Worm (Caenorhabditis elegans): Measurements from ENCODE around the gene dgk-2.
A peak's percentile ranks its signal among the peaks of the same experiment; 100 is the strongest.

dgk-2 gene

DNA sequence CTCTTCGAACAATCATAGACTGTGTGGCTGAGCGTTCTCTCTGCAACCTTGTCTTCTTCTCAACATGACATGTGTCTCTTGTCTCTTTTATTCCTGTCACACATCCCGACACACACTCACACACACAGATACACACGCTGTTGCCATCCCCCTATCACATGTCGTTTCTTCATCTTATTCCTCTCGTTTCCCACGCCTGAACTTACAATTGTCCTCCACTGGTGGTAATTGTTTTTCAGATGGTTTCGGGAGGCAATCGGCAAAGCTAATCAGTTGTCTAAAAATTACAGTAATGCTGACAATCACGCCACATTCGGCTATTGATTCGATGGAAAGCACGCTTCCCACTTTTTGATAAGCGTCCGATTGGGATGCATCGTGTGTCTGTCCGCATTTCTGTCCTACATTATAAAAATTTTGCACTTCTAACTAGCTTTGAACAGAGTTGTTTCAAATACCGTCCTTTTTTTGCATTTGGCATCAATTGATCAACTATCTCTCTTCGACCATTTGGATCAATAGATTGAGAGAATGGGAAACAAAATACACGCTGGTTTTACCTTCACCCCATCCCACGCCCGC, 28.1 kb upstream of the dgk-2 start, which contains the start of gene nhr-35:
Gene nhr-35, plus strand, starts transcription at position 532 of the 582 bp plus-strand sequence.
- no peak for TF ChIP-seq hnd-1 (tag; optimal IDR thresholded peaks at IDR 0.05)
- TF ChIP-seq hmg-4 (GFP tag; optimal IDR thresholded peaks at IDR 0.05), result peak; percentile 19

DNA sequence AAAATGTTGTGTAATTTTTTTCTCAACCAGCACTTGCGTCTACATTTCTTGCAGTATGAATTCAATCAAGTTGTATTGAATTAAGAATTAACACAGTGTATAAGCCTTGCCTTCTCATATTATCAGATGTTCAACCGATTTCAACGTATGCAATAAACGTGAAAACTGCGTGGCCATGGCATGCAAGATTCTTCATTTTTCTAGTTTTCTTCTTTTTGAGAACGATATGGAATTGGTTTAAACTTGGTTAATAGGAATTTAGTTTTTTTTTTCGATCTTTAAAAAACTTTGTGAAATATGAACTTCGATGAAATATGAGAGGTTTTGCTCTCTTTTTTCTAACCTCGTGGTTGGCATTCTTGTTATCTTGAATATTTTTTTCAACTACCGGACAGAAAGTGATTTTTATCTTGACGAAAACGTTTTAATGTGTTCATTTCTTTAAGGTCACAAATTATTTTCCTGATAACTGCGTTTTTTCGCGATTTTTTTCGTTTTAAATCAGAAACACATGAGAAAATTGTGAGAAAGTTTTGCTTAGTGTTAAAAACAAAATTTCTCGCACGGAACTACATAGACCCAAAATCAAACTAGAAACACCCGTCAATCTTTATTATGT, 26.3 kb upstream of the dgk-2 start:
- TF ChIP-seq hmbx-1 (tag; optimal IDR thresholded peaks at IDR 0.05) (no peak), pes-1 (GFP tag; IDR thresholded peaks at IDR 0.05) (no peak)

DNA sequence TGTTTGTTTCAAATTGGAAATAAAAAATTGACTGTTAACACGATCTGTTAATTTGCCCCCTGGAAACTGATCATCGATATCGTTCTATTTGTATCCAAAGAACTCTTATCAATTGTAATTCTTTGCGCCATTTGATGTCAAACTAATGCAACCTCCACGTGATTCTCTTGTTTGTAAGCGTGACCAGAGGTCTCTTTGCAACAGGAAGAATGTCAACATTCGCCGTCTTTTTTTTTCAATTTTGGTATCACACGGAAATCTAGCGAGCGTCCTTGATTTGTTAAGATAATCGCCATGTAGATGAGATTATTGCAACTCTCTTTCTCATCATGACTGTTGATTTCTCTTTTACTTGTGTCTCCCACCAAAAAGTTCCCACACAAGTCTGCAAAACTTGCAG, 24.7 kb upstream of the dgk-2 start:
- TF ChIP-seq hnd-1 (tag; optimal IDR thresholded peaks at IDR 0.05) (no peak), ama-1 (optimal IDR thresholded peaks at IDR 0.05) (no peak), pes-1 (GFP tag; IDR thresholded peaks at IDR 0.05) (no peak), flt-1 (GFP tag; IDR thresholded peaks at IDR 0.05) (no peak), ets-7 (tag; optimal IDR thresholded peaks at IDR 0.05) (no peak), aly-1 (tag; optimal IDR thresholded peaks at IDR 0.05) (no peak), ceh-13 (GFP tag; optimal IDR thresholded peaks at IDR 0.05) (no peak), sea-1 (GFP tag; conservative IDR thresholded peaks at IDR 0.05) (no peak), scrt-1 (GFP tag; IDR thresholded peaks at IDR 0.05) (no peak), tbx-11 (GFP tag; IDR thresholded peaks at IDR 0.05) (no peak), ceh-36 (tag; optimal IDR thresholded peaks at IDR 0.05) (no peak), tra-4 (tag; optimal IDR thresholded peaks at IDR 0.05) (no peak), tbx-37 (GFP tag; conservative IDR thresholded peaks at IDR 0.05) (no peak), B0310.2 (tag; optimal IDR thresholded peaks at IDR 0.05) (no peak), hmg-4 (GFP tag; optimal IDR thresholded peaks at IDR 0.05) (no peak), hmbx-1 (tag; optimal IDR thresholded peaks at IDR 0.05) (no peak), F13C5.2 (tag; optimal IDR thresholded peaks at IDR 0.05) (no peak)

DNA sequence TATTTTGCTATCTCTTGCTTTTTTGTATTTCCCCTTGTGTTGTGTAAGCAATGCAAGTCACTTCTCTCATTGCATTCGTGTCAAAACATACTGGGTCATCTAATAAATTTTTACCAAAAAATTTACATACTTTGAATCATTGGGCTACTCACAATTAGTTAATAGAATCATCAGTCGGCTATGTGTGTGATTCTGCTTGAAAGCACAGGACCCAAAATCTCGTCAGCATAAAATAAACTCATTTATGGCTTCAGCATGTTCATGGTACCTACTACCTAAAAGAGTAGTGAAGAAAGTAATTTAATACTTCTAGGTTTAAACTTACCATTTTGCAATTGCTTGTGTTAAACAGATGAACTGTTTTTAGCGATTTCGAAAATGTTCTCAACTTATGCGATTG, 22.2 kb upstream of the dgk-2 start:
- no peak for TF ChIP-seq tbx-37 (GFP tag; conservative IDR thresholded peaks at IDR 0.05)
- no peak for TF ChIP-seq ama-1 (optimal IDR thresholded peaks at IDR 0.05)
- TF ChIP-seq ceh-36 (tag; optimal IDR thresholded peaks at IDR 0.05), result no peak

DNA sequence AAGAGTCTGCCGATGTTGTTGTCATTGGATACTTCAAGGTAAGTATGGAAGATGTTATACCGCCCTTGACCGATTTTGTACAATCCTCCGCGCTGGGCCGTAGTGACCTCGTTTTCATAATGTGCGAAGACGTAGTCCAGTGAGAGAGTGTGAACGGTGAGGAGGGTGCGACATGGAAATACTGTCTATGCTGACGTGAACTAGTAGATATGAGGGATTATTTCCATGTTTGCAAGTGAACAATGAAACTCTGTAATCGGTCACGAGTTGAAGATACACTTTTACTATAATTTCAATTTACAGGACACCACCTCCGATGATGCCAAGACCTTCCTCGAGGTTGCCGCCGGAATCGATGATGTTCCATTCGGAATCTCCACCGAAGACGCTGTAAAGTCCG, 20.7 kb upstream of the dgk-2 start:
- TF ChIP-seq F13C5.2 (tag; optimal IDR thresholded peaks at IDR 0.05) (no peak), pes-1 (GFP tag; IDR thresholded peaks at IDR 0.05) (0 out of 2 replicates have a peak, but pooled peaks have one; percentile 12)

DNA sequence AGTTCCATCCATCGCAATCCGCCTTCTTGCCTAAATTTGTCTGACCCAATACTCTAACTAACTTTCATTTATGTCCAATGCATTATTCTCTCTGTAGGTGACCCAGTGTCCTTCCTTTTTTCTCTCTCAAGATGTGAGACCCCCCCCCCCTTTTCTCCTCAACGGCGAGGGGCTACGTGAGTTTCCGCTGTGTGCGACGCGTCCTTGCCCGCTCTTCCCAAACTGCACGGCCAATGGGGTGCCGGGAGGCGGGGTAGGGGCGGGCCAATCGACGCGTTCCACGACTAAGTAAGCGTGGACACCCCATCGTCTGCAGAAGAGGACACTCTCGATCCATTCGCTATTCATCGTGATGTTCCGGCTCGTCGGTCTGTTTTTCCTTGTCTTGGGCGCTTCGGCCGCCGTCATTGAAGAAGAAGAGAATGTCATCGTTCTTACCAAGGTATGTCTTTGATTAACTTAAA, 19.7 kb upstream of the dgk-2 start, which contains the start of gene pdi-2:
Gene pdi-2, plus strand, starts transcription at position 269 of the 464 bp plus-strand sequence.
- TF ChIP-seq pes-1 (GFP tag; IDR thresholded peaks at IDR 0.05) (peak; percentile 46), hnd-1 (tag; optimal IDR thresholded peaks at IDR 0.05) (no peak), aly-1 (tag; optimal IDR thresholded peaks at IDR 0.05) (no peak), F13C5.2 (tag; optimal IDR thresholded peaks at IDR 0.05) (peak; percentile 76), flt-1 (GFP tag; IDR thresholded peaks at IDR 0.05) (peak; percentile 40; the same call in 1 of the 2 replicates), ama-1 (optimal IDR thresholded peaks at IDR 0.05) (peak; percentile 32), sea-1 (GFP tag; conservative IDR thresholded peaks at IDR 0.05) (0 out of 2 replicates have a peak, but pooled peaks have one; percentile 20), ceh-36 (tag; optimal IDR thresholded peaks at IDR 0.05) (no peak), tbx-11 (GFP tag; IDR thresholded peaks at IDR 0.05) (no peak), ceh-13 (GFP tag; optimal IDR thresholded peaks at IDR 0.05) (no peak), ets-7 (tag; optimal IDR thresholded peaks at IDR 0.05) (no peak), B0310.2 (tag; optimal IDR thresholded peaks at IDR 0.05) (peak; percentile 71), tbx-37 (GFP tag; conservative IDR thresholded peaks at IDR 0.05) (0 out of 2 replicates have a peak, but pooled peaks have one; percentile 36), hmbx-1 (tag; optimal IDR thresholded peaks at IDR 0.05) (no peak), tra-4 (tag; optimal IDR thresholded peaks at IDR 0.05) (no peak), hmg-4 (GFP tag; optimal IDR thresholded peaks at IDR 0.05) (peak; percentile 90), scrt-1 (GFP tag; IDR thresholded peaks at IDR 0.05) (peak; percentile 53; the same call in 1 of the 2 replicates)

DNA sequence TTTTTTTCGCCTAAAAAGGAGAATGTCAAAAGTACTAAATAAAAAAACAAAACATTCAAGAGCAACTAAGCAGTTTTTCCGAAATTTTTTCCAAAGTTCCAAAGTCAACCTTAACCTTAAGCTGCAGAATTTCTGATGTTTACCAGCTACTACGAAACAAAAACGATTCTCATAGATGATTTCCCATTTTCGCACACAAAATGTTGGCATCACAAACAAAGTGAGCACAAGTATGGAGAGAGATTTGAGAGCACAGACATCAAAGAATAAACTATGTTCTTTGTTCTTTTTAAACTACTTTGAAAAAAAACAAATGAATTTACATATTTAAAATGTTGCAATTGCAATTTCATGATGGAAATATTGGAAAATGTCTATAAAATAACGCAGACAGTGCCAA, 19.1 kb upstream of the dgk-2 start:
- TF ChIP-seq ets-7 (tag; optimal IDR thresholded peaks at IDR 0.05) (no peak), ceh-36 (tag; optimal IDR thresholded peaks at IDR 0.05) (no peak), ama-1 (optimal IDR thresholded peaks at IDR 0.05) (no peak)

ce11 chrX:4521837-4522816, 17.9 kb upstream of the dgk-2 start, which contains the start of gene C07A12.7:
C07A12.7 (minus strand) TSS chrX:4522144.
- TF ChIP-seq ceh-36 (tag; optimal IDR thresholded peaks at IDR 0.05) (no peak), hmbx-1 (tag; optimal IDR thresholded peaks at IDR 0.05) (no peak), F13C5.2 (tag; optimal IDR thresholded peaks at IDR 0.05) (no peak), flt-1 (GFP tag; IDR thresholded peaks at IDR 0.05) (no peak), tra-4 (tag; optimal IDR thresholded peaks at IDR 0.05) (no peak), ceh-13 (GFP tag; optimal IDR thresholded peaks at IDR 0.05) (no peak), B0310.2 (tag; optimal IDR thresholded peaks at IDR 0.05) (no peak), pes-1 (GFP tag; IDR thresholded peaks at IDR 0.05) (no peak), ama-1 (optimal IDR thresholded peaks at IDR 0.05) (no peak), ets-7 (tag; optimal IDR thresholded peaks at IDR 0.05) (no peak), hnd-1 (tag; optimal IDR thresholded peaks at IDR 0.05) (no peak), tbx-11 (GFP tag; IDR thresholded peaks at IDR 0.05) (0 out of 2 replicates have a peak, but pooled peaks have one; percentile 39), hmg-4 (GFP tag; optimal IDR thresholded peaks at IDR 0.05) (peak; percentile 32), scrt-1 (GFP tag; IDR thresholded peaks at IDR 0.05) (no peak), sea-1 (GFP tag; conservative IDR thresholded peaks at IDR 0.05) (no peak)
